Fruit fly (Drosophila melanogaster) whole organism, prepupa: Measurements from ENCODE around the gene Rga.

Source experiments
- CG10631 ChIP-seq: fragments of 200-800 bp; sonication (Bioruptor generic); optimal IDR thresholded peaks from 2 replicates; lab custom pipeline; 2016; ENCODE audit warnings: missing biosample characterization, missing genetic modification characterization
- CG11294 ChIP-seq: fragments of 200-800 bp; sonication (Bioruptor generic); IDR thresholded peaks from 2 replicates; pipeline ENCODE4 v1.3.6; 2022; ENCODE audit warnings: missing biosample characterization, missing genetic modification characterization
- CG11762 ChIP-seq: fragments of 200-800 bp; sonication (Bioruptor generic); optimal IDR thresholded peaks from 3 replicates; lab custom pipeline; 2016; ENCODE audit warnings: missing biosample characterization, missing genetic modification characterization; ENCODE audit not compliant: insufficient read depth
- CG15336 ChIP-seq: fragments of 200-800 bp; sonication (Bioruptor generic); IDR thresholded peaks from 2 replicates; pipeline ENCODE4 v1.3.6; 2022; ENCODE audit warnings: missing biosample characterization, missing genetic modification characterization
- CG1621 ChIP-seq: fragments of 200-800 bp; sonication (Bioruptor generic); optimal IDR thresholded peaks from 3 replicates; lab custom pipeline; 2018; ENCODE audit warnings: missing biosample characterization, mild to moderate bottlenecking, missing genetic modification characterization
- CG31627 ChIP-seq: fragments of 200-800 bp; sonication (Bioruptor generic); optimal IDR thresholded peaks from 3 replicates; lab custom pipeline; 2016; ENCODE audit warnings: missing biosample characterization, missing genetic modification characterization
- CG34406 ChIP-seq: fragments of 200-800 bp; sonication (Bioruptor generic); optimal IDR thresholded peaks from 3 replicates; lab custom pipeline; 2016; ENCODE audit warnings: missing biosample characterization, missing genetic modification characterization
- CG3919 ChIP-seq: fragments of 200-800 bp; sonication (Bioruptor generic); optimal IDR thresholded peaks from 3 replicates; lab custom pipeline; 2016; ENCODE audit warnings: missing biosample characterization, missing genetic modification characterization
- CG4318 ChIP-seq: fragments of 200-800 bp; sonication (Bioruptor generic); optimal IDR thresholded peaks from 3 replicates; lab custom pipeline; 2017; ENCODE audit warnings: missing biosample characterization, mild to moderate bottlenecking, missing genetic modification characterization
- CG6163 ChIP-seq: fragments of 200-800 bp; sonication (Bioruptor generic); IDR thresholded peaks from 3 replicates; pipeline ENCODE4 v1.3.6; 2022; ENCODE audit warnings: missing biosample characterization, missing genetic modification characterization
- CG6276 ChIP-seq: fragments of 200-800 bp; sonication (Bioruptor generic); optimal IDR thresholded peaks from 2 replicates; lab custom pipeline; 2017; ENCODE audit warnings: missing biosample characterization, mild to moderate bottlenecking, missing genetic modification characterization
- CG8119 ChIP-seq: fragments of 200-800 bp; sonication (Bioruptor generic); IDR thresholded peaks from 3 replicates; pipeline ENCODE4 v1.3.6; 2022; ENCODE audit warnings: missing biosample characterization, missing genetic modification characterization
- CG8319 ChIP-seq: fragments of 200-800 bp; sonication (Bioruptor generic); optimal IDR thresholded peaks from 3 replicates; lab custom pipeline; 2016; ENCODE audit warnings: missing biosample characterization, missing genetic modification characterization
- CG8632 ChIP-seq: fragments of 200-800 bp; sonication (Bioruptor generic); optimal IDR thresholded peaks from 3 replicates; lab custom pipeline; 2016; ENCODE audit warnings: missing biosample characterization, missing genetic modification characterization
- CG9139 ChIP-seq: fragments of 200-800 bp; sonication (Bioruptor generic); optimal IDR thresholded peaks from 3 replicates; lab custom pipeline; 2017; ENCODE audit warnings: missing biosample characterization, mild to moderate bottlenecking, missing genetic modification characterization
- Eip78C ChIP-seq: fragments of 200-800 bp; sonication (Bioruptor generic); peaks from one replicate; lab custom pipeline; 2016; ENCODE audit warnings: missing biosample characterization, missing genetic modification characterization
- Ets21C ChIP-seq: fragments of 200-800 bp; sonication (Bioruptor generic); optimal IDR thresholded peaks from 3 replicates; lab custom pipeline; 2016; ENCODE audit warnings: missing biosample characterization, missing genetic modification characterization
- Ets96B ChIP-seq: fragments of 200-800 bp; optimal IDR thresholded peaks from 2 replicates; lab custom pipeline; 2019; ENCODE audit warnings: missing biosample characterization, mild to moderate bottlenecking, missing genetic modification characterization, moderate library complexity
- Hr39 ChIP-seq: fragments of 200-800 bp; sonication (Bioruptor generic); optimal IDR thresholded peaks from 2 replicates; lab custom pipeline; 2016; ENCODE audit warnings: missing biosample characterization, missing genetic modification characterization
- Hr4 ChIP-seq: fragments of 200-800 bp; sonication (Bioruptor generic); optimal IDR thresholded peaks from 3 replicates; lab custom pipeline; 2016; ENCODE audit warnings: missing biosample characterization, missing genetic modification characterization
- Lpt ChIP-seq: fragments of 200-800 bp; sonication (Bioruptor generic); optimal IDR thresholded peaks from 3 replicates; lab custom pipeline; 2016; ENCODE audit warnings: missing biosample characterization, missing genetic modification characterization
- Met ChIP-seq: fragments of 200-800 bp; sonication (Bioruptor generic); optimal IDR thresholded peaks from 3 replicates; lab custom pipeline; 2016; ENCODE audit warnings: missing biosample characterization, missing genetic modification characterization
- OdsH ChIP-seq: fragments of 200-800 bp; sonication (Bioruptor generic); optimal IDR thresholded peaks from 3 replicates; lab custom pipeline; 2016; ENCODE audit warnings: missing biosample characterization, missing genetic modification characterization
- Smox ChIP-seq: fragments of 200-800 bp; sonication (Bioruptor generic); optimal IDR thresholded peaks from 3 replicates; lab custom pipeline; 2016; ENCODE audit warnings: missing biosample characterization, missing genetic modification characterization
- Sox14 ChIP-seq: fragments of 200-800 bp; sonication (Bioruptor generic); optimal IDR thresholded peaks from 3 replicates; lab custom pipeline; 2016; ENCODE audit warnings: missing biosample characterization, missing genetic modification characterization
- Sox15 ChIP-seq: fragments of 200-800 bp; sonication (Bioruptor generic); optimal IDR thresholded peaks from 3 replicates; lab custom pipeline; 2016; ENCODE audit warnings: missing biosample characterization, missing genetic modification characterization
- achi ChIP-seq: fragments of 200-800 bp; sonication (Bioruptor generic); optimal IDR thresholded peaks from 3 replicates; lab custom pipeline; 2016; ENCODE audit warnings: missing biosample characterization, missing genetic modification characterization
- cyc ChIP-seq: fragments of 200-800 bp; sonication (Bioruptor generic); optimal IDR thresholded peaks from 3 replicates; lab custom pipeline; 2016; ENCODE audit warnings: missing biosample characterization, missing genetic modification characterization
- dsx ChIP-seq: fragments of 200-800 bp; optimal IDR thresholded peaks from 3 replicates; lab custom pipeline; 2019; ENCODE audit warnings: missing biosample characterization, mild to moderate bottlenecking, missing genetic modification characterization, moderate library complexity; ENCODE audit not compliant: poor library complexity, severe bottlenecking
- eg ChIP-seq: fragments of 200-800 bp; sonication (Bioruptor generic); IDR thresholded peaks from 3 replicates; pipeline ENCODE4 v1.3.6; 2022; ENCODE audit warnings: missing biosample characterization, missing genetic modification characterization
- esn ChIP-seq: fragments of 200-800 bp; sonication (Bioruptor generic); optimal IDR thresholded peaks from 2 replicates; lab custom pipeline; 2016; ENCODE audit warnings: missing biosample characterization, mild to moderate bottlenecking, missing genetic modification characterization, moderate library complexity
- fd85E ChIP-seq: fragments of 200-800 bp; sonication (Bioruptor generic); optimal IDR thresholded peaks from 3 replicates; lab custom pipeline; 2016; ENCODE audit warnings: missing biosample characterization, missing genetic modification characterization
- fkh ChIP-seq: fragments of 200-800 bp; sonication (Bioruptor generic); optimal IDR thresholded peaks from 3 replicates; lab custom pipeline; 2017; ENCODE audit warnings: missing biosample characterization, mild to moderate bottlenecking, missing genetic modification characterization, moderate library complexity
- lz ChIP-seq: fragments of 200-800 bp; sonication (Bioruptor generic); optimal IDR thresholded peaks from 3 replicates; lab custom pipeline; 2016; ENCODE audit warnings: missing biosample characterization, missing genetic modification characterization
- pdm3 ChIP-seq: fragments of 200-800 bp; sonication (Bioruptor generic); optimal IDR thresholded peaks from 3 replicates; lab custom pipeline; 2016; ENCODE audit warnings: missing biosample characterization, missing genetic modification characterization
- salr ChIP-seq, 2 experiments: fragments of 200-800 bp; sonication (Bioruptor generic); optimal IDR thresholded peaks; 3 replicates each; lab custom pipeline; 2016 to 2018; ENCODE audit warnings: missing biosample characterization in 2 of 2, missing genetic modification characterization in 2 of 2, mild to moderate bottlenecking in 1 of 2
- spab ChIP-seq: fragments of 200-800 bp; sonication (Bioruptor generic); optimal IDR thresholded peaks from 2 replicates; lab custom pipeline; 2017; ENCODE audit warnings: missing biosample characterization, mild to moderate bottlenecking, missing genetic modification characterization, missing genetic modification reagents
- ss ChIP-seq, 2 experiments: fragments of 200-800 bp; sonication (Bioruptor generic); optimal IDR thresholded peaks; 2 replicates in 1 of 2; 3 replicates in 1 of 2; lab custom pipeline; 2017 to 2018; ENCODE audit warnings: mild to moderate bottlenecking in 2 of 2, missing biosample characterization in 2 of 2, missing genetic modification characterization in 2 of 2, moderate library complexity in 1 of 2
- svp ChIP-seq: fragments of 200-800 bp; sonication (Bioruptor generic); peaks from one replicate; lab custom pipeline; 2016; ENCODE audit warnings: missing biosample characterization, missing genetic modification characterization
- topi ChIP-seq: fragments of 200-800 bp; sonication (Bioruptor generic); optimal IDR thresholded peaks from 3 replicates; lab custom pipeline; 2016; ENCODE audit warnings: missing biosample characterization, missing genetic modification characterization
- vri ChIP-seq: fragments of 200-800 bp; sonication (Bioruptor generic); optimal IDR thresholded peaks from 3 replicates; lab custom pipeline; 2016; ENCODE audit warnings: missing biosample characterization, mild to moderate bottlenecking, missing genetic modification characterization

Rga gene

DNA sequence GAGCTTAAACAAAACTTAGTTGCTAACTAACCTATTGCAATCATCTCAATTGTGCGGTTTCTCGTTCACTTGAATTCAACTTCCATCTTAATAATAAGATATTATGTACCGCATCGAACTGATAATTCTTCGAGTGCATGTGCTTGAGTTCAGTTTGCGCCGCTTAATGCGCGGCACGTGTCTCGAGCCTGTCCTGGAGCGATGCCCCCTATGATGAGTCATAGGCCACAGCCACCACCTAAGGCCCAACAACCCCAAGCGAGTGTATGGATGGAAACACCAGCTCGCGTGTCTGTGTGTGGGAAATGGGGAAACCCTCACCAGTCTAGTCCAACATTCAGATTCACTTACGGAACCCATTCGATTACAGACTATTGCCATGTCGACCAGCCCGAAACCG, 39.0 kb downstream of the Rga start:
- no peak for TF ChIP-seq spab (GFP tag; lab: Kevin White, UChicago)
- no peak for TF ChIP-seq pdm3
- no peak for TF ChIP-seq CG34406
- TF ChIP-seq Met (GFP tag; lab: Kevin White, UChicago): peak; percentile 44
- peak; percentile 2 for TF ChIP-seq CG31627
- TF ChIP-seq cyc: peak; percentile 16

DNA sequence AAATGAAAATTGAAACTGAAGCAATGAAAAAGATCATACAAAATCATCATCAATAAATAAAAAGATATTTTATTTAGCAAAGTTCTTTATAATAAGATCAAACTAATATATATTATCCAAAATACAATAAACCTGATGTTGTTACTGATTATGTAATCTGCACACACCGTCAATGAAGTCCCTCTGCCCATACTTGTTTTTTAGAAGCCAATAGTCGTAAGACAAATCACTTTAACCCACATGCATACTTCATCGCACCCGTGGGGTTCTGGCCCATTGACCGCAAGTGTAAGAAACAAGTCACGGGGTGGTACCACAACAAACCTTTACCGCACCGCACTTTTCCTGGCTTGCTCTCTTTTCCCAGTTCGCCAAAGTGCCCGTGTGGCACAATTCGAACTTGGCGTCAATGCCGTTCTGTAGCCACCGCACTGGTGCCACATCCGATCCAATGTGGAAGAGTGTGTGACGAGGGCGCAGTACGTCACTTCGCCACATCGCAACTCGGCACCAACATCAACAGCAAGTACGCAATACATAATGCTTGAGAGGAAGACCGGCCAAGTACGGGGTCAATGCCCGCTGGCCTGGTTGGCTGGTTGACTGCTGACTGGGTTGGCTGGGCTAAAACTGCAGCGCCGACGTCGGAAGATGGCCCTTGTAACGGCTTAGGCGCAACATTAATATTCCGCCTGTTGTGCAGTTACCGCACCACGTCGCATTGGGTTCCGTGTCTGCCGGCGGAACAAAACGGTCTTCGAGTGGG, 39.8 kb downstream of the Rga start:
- peak; percentile 22 for TF ChIP-seq esn (GFP tag; lab: Kevin White, UChicago)
- peak; percentile 17 for TF ChIP-seq OdsH
- no peak for TF ChIP-seq CG8319
- peak; percentile 4 for TF ChIP-seq CG10631
- peak; percentile 9 for TF ChIP-seq CG3919 (GFP tag; lab: Kevin White, UChicago)
- TF ChIP-seq Eip78C (GFP tag; lab: Kevin White, UChicago): peak; percentile 66
- TF ChIP-seq Sox15 (GFP tag; lab: Kevin White, UChicago): no peak
- no peak for TF ChIP-seq Smox (GFP tag; lab: Kevin White, UChicago)
- TF ChIP-seq svp (GFP tag; lab: Kevin White, UChicago): peak; percentile 53
- TF ChIP-seq fd85E (GFP tag; lab: Kevin White, UChicago): no peak
- TF ChIP-seq Lpt (GFP tag; lab: Kevin White, UChicago): no peak
- TF ChIP-seq Hr4 (GFP tag; lab: Kevin White, UChicago): peak; percentile 25
- TF ChIP-seq topi: peak; percentile 26
- peak; percentile 7 for TF ChIP-seq achi (GFP tag; lab: Kevin White, UChicago)
- TF ChIP-seq Met (GFP tag; lab: Kevin White, UChicago): peak; percentile 3
- peak; percentile 23 for TF ChIP-seq lz (GFP tag; lab: Kevin White, UChicago)
- TF ChIP-seq CG31627: peak; percentile 19
- no peak for TF ChIP-seq CG8632 (GFP tag; lab: Kevin White, UChicago)
- 0 out of 3 replicates have a peak, but pooled peaks have one; percentile 31 for TF ChIP-seq CG8119 (GFP tag; lab: Robert Waterston, UW)
- TF ChIP-seq CG6163 (GFP tag; lab: Robert Waterston, UW): no peak
- TF ChIP-seq, all 60 proteins: peak for 13

dm6 chr3R:5571756-5572155, 41.2 kb downstream of the Rga start:
- no peak for TF ChIP-seq eg (GFP tag; lab: Robert Waterston, UW)
- TF ChIP-seq CG6163 (GFP tag; lab: Robert Waterston, UW): no peak
- TF ChIP-seq dsx: peak; percentile 45
- no peak for TF ChIP-seq Ets96B (tag; lab: Kevin White, UChicago)
- TF ChIP-seq achi (GFP tag; lab: Kevin White, UChicago): no peak
- TF ChIP-seq Eip78C (GFP tag; lab: Kevin White, UChicago): peak; percentile 12
- no peak for TF ChIP-seq fkh (GFP tag; lab: Kevin White, UChicago)
- no peak for TF ChIP-seq cyc
- TF ChIP-seq svp (GFP tag; lab: Kevin White, UChicago): peak; percentile 90
- TF ChIP-seq, all 60 proteins: peak for 3

dm6 chr3R:5571437-5571750, 41.5 kb downstream of the Rga start:
- TF ChIP-seq Eip78C (GFP tag; lab: Kevin White, UChicago): peak; percentile 53
- TF ChIP-seq vri (GFP tag; lab: Kevin White, UChicago): no peak

DNA sequence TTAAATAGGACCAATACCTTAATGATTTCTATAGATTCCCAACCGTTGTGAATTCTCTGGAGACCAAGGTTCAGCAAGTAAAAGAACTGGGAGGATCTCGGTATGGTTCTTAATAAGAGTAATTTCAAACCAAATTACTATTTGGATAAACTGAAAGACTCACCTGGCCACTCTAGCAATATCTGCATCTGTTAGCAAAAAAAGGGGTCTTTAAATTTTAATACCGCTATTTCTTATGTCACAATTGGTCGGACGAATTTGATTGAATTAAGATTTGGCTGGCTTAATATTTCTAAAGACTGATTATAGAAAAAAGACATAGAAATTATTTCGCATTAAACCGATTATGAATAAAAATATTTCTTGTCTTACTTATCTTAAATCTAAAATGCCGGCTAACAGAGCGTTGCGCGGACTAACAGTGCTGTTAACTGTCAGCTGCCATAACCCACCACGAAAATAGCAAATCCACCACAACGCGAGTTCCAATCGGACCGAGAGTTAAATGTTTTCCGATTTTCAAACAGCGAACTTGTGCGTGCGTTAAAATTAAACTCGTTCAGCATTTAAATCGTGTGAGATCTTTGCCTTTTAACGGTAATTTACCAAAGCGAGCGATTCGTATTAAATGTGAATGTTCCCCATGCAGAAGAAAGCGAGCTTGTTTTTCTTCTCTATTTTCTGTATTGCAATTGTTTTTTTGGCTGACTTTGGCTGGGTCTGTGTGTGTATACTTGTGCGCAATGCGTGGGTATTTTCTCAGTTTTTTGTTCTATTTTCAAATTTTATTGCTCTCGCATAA, 42.1 kb downstream of the Rga start, which contains the start of gene CRMP:
Gene CRMP (plus strand): TSS at position 474 of the 802 bp plus-strand sequence.
- TF ChIP-seq CG9139 (GFP tag; lab: Kevin White, UChicago) (peak; percentile 33), Hr39 (GFP tag; lab: Kevin White, UChicago) (no peak), dsx (peak; percentile 17), spab (GFP tag; lab: Kevin White, UChicago) (no peak), CG6276 (GFP tag; lab: Kevin White, UChicago) (peak; percentile 62), CG15336 (GFP tag; lab: Robert Waterston, UW) (peak; percentile 31; the same call in 1 of the 2 replicates), CG8319 (no peak), Sox14 (GFP tag; lab: Kevin White, UChicago) (no peak), Ets21C (GFP tag; lab: Kevin White, UChicago) (no peak), Sox15 (GFP tag; lab: Kevin White, UChicago) (no peak), CG11762 (GFP tag; lab: Kevin White, UChicago) (no peak), CG8119 (GFP tag; lab: Robert Waterston, UW) (0 out of 3 replicates have a peak, but pooled peaks have one; percentile 44), svp (GFP tag; lab: Kevin White, UChicago) (no peak), esn (GFP tag; lab: Kevin White, UChicago) (no peak), ss (GFP tag; optimal IDR thresholded peaks at IDR 0.05; lab: Kevin White, UChicago) (peak; percentile 13 to 50), vri (GFP tag; lab: Kevin White, UChicago) (no peak), salr (GFP tag; optimal IDR thresholded peaks at IDR 0.05; lab: Kevin White, UChicago) (no peak), CG1621 (tag; lab: Kevin White, UChicago) (peak; percentile 4), CG4318 (GFP tag; lab: Kevin White, UChicago) (no peak), CG11294 (GFP tag; lab: Robert Waterston, UW) (no peak)
